Worm (Caenorhabditis elegans) whole organism, L4 larva: ENCODE data around the gene col-153.

ENCODE experiments used
- F10B5.3 ChIP-seq: sonication (generic microtip); optimal IDR thresholded peaks from 2 replicates; lab custom pipeline; 2016; ENCODE audit warnings: mild to moderate bottlenecking, missing genetic modification characterization, missing compliant biosample characterization
- F49E8.2 ChIP-seq: sonication (generic microtip); optimal IDR thresholded peaks from 2 replicates; lab custom pipeline; 2016; ENCODE audit warnings: missing compliant biosample characterization, mild to moderate bottlenecking, missing genetic modification characterization, borderline replicate concordance
- Y105C5A.15 ChIP-seq: fragments of 200-800 bp; sonication (Bioruptor generic); IDR thresholded peaks from 2 replicates; pipeline ENCODE4 v1.3.6; 2022; ENCODE audit warnings: missing genetic modification characterization, missing compliant biosample characterization
- Y48G9A.11 ChIP-seq: fragments of 200-800 bp; sonication (Bioruptor generic); IDR thresholded peaks from 2 replicates; pipeline ENCODE4 v1.3.6; 2022; ENCODE audit warnings: missing genetic modification reagents, missing genetic modification characterization, missing compliant biosample characterization
- ZK546.5 ChIP-seq, 2 experiments: sonication (generic microtip); optimal IDR thresholded peaks; 2 replicates each; lab custom pipeline; 2017; ENCODE audit warnings: missing biosample characterization in 2 of 2, missing genetic modification characterization in 2 of 2
- ceh-20 ChIP-seq: fragments of 200-800 bp; sonication (Bioruptor generic); IDR thresholded peaks from 2 replicates; pipeline ENCODE4 v1.3.6; 2022; ENCODE audit warnings: missing genetic modification reagents, missing genetic modification characterization, missing compliant biosample characterization
- ceh-32 ChIP-seq: sonication (generic microtip); optimal IDR thresholded peaks from 2 replicates; lab custom pipeline; 2016; ENCODE audit warnings: mild to moderate bottlenecking, missing genetic modification characterization, missing compliant biosample characterization; ENCODE audit not compliant: poor library complexity
- ceh-44 ChIP-seq: fragments of 200-800 bp; sonication (Bioruptor generic); IDR thresholded peaks from 2 replicates; pipeline ENCODE4 v1.3.6; 2022; ENCODE audit warnings: missing genetic modification reagents, missing genetic modification characterization, missing compliant biosample characterization
- ceh-82 ChIP-seq: sonication (generic microtip); optimal IDR thresholded peaks from 2 replicates; lab custom pipeline; 2017; ENCODE audit warnings: missing biosample characterization, missing genetic modification characterization
- ces-1 ChIP-seq: fragments of 150-350 bp; sonication (generic microtip); optimal IDR thresholded peaks from 4 replicates; lab custom pipeline; 2014; ENCODE audit warnings: missing biosample characterization, missing genetic modification reagents, missing genetic modification characterization
- ctbp-1 ChIP-seq: fragments of 200-800 bp; sonication (Bioruptor generic); IDR thresholded peaks from 2 replicates; pipeline ENCODE4 v1.3.6; 2022; ENCODE audit warnings: missing genetic modification reagents, missing genetic modification characterization, missing compliant biosample characterization
- daf-12 ChIP-seq: fragments of 150-350 bp; optimal IDR thresholded peaks from 2 replicates; lab custom pipeline; 2014; ENCODE audit warnings: missing biosample characterization, missing genetic modification reagents, missing genetic modification characterization
- daf-16 ChIP-seq, 3 experiments: sonication (generic microtip); optimal IDR thresholded peaks; 2 replicates each; lab custom pipeline; 2016 to 2017; ENCODE audit warnings: missing genetic modification characterization in 3 of 3, missing genetic modification reagents in 3 of 3, mild to moderate bottlenecking in 2 of 3, missing compliant biosample characterization in 2 of 3, missing biosample characterization in 1 of 3, moderate library complexity in 1 of 3
- dmd-8 ChIP-seq: fragments of 200-800 bp; sonication (Bioruptor generic); IDR thresholded peaks from 2 replicates; pipeline ENCODE4 v1.3.6; 2022; ENCODE audit warnings: missing genetic modification characterization, missing compliant biosample characterization
- dve-1 ChIP-seq: sonication (generic microtip); optimal IDR thresholded peaks from 2 replicates; lab custom pipeline; 2017; ENCODE audit warnings: antibody characterized with exemption, mild to moderate bottlenecking, missing genetic modification characterization, missing compliant biosample characterization; ENCODE audit not compliant: insufficient read depth
- egl-27 ChIP-seq: sonication (generic microtip); optimal IDR thresholded peaks from 3 replicates; lab custom pipeline; 2017; ENCODE audit warnings: missing biosample characterization, missing genetic modification reagents, missing genetic modification characterization
- fkh-10 ChIP-seq: fragments of 150-350 bp; optimal IDR thresholded peaks from 2 replicates; lab custom pipeline; 2014; ENCODE audit warnings: missing biosample characterization, missing genetic modification reagents, missing genetic modification characterization
- gei-8 ChIP-seq: fragments of 200-800 bp; sonication (Bioruptor generic); optimal IDR thresholded peaks from 2 replicates; lab custom pipeline; 2018; ENCODE audit warnings: mild to moderate bottlenecking, missing genetic modification characterization, missing compliant biosample characterization
- hlh-11 ChIP-seq: fragments of 200-800 bp; sonication (Bioruptor generic); optimal IDR thresholded peaks from 2 replicates; lab custom pipeline; 2018; ENCODE audit warnings: mild to moderate bottlenecking, missing genetic modification characterization, missing compliant biosample characterization
- hlh-30 ChIP-seq: sonication (generic microtip); optimal IDR thresholded peaks from 2 replicates; lab custom pipeline; 2017; ENCODE audit warnings: antibody characterized with exemption, mild to moderate bottlenecking, missing genetic modification characterization, missing compliant biosample characterization; ENCODE audit not compliant: insufficient read depth
- hmg-1.1 ChIP-seq: fragments of 200-800 bp; sonication (Bioruptor generic); IDR thresholded peaks from 2 replicates; pipeline ENCODE4 v1.3.6; 2022; ENCODE audit warnings: missing genetic modification reagents, missing genetic modification characterization, missing compliant biosample characterization
- lim-7 ChIP-seq: fragments of 200-800 bp; sonication (Bioruptor generic); IDR thresholded peaks from 2 replicates; pipeline ENCODE4 v1.3.6; 2022; ENCODE audit warnings: missing genetic modification characterization, missing compliant biosample characterization
- lin-1 ChIP-seq: fragments of 200-800 bp; sonication (Bioruptor generic); IDR thresholded peaks from 2 replicates; pipeline ENCODE4 v1.3.6; 2022; ENCODE audit warnings: missing genetic modification reagents, missing genetic modification characterization, missing compliant biosample characterization
- lin-13 ChIP-seq: fragments of 150-350 bp; optimal IDR thresholded peaks from 2 replicates; lab custom pipeline; 2014; ENCODE audit warnings: missing biosample characterization, missing genetic modification reagents, missing genetic modification characterization
- lin-15B ChIP-seq: fragments of 150-350 bp; sonication (generic microtip); optimal IDR thresholded peaks from 3 replicates; lab custom pipeline; 2014; ENCODE audit warnings: missing biosample characterization, missing genetic modification characterization
- madf-5 ChIP-seq, 2 experiments: fragments of 200-800 bp; sonication (Bioruptor generic); IDR thresholded peaks; 2 replicates each; pipeline ENCODE4 v1.3.6; 2022; ENCODE audit warnings: missing compliant biosample characterization in 2 of 2, missing genetic modification characterization in 2 of 2
- madf-9 ChIP-seq: fragments of 200-800 bp; sonication (Bioruptor generic); conservative IDR thresholded peaks from 2 replicates; pipeline ENCODE4 v1.3.6; 2022; ENCODE audit warnings: missing genetic modification reagents, missing genetic modification characterization, missing compliant biosample characterization
- mep-1 ChIP-seq: fragments of 150-350 bp; sonication (generic microtip); optimal IDR thresholded peaks from 3 replicates; lab custom pipeline; 2014; ENCODE audit warnings: missing biosample characterization, missing genetic modification characterization
- mes-2 ChIP-seq: sonication (generic microtip); optimal IDR thresholded peaks from 2 replicates; lab custom pipeline; 2016; ENCODE audit warnings: missing genotype, mild to moderate bottlenecking, missing genetic modification characterization, missing compliant biosample characterization; ENCODE audit not compliant: poor library complexity, severe bottlenecking
- nhr-10 ChIP-seq: fragments of 150-350 bp; optimal IDR thresholded peaks from 2 replicates; lab custom pipeline; 2014; ENCODE audit warnings: missing biosample characterization, missing genetic modification characterization
- nhr-11 ChIP-seq: fragments of 150-350 bp; optimal IDR thresholded peaks from 2 replicates; lab custom pipeline; 2014; ENCODE audit warnings: missing biosample characterization, missing genetic modification characterization
- nhr-25 ChIP-seq: sonication (generic microtip); optimal IDR thresholded peaks from 2 replicates; lab custom pipeline; 2017; ENCODE audit warnings: missing genetic modification characterization, mild to moderate bottlenecking, missing compliant biosample characterization, antibody characterized with exemption, moderate library complexity, borderline replicate concordance; ENCODE audit not compliant: insufficient read depth
- nhr-28 ChIP-seq: fragments of 150-350 bp; optimal IDR thresholded peaks from 2 replicates; lab custom pipeline; 2014; ENCODE audit warnings: missing biosample characterization, missing genetic modification characterization
- nhr-41 ChIP-seq: fragments of 200-800 bp; sonication (Bioruptor generic); IDR thresholded peaks from 2 replicates; pipeline ENCODE4 v1.3.6; 2022; ENCODE audit warnings: missing genetic modification reagents, missing genetic modification characterization, missing compliant biosample characterization
- nhr-42 ChIP-seq: fragments of 200-800 bp; sonication (Bioruptor generic); IDR thresholded peaks from 2 replicates; pipeline ENCODE4 v1.3.6; 2022; ENCODE audit warnings: missing genetic modification characterization, missing compliant biosample characterization
- nhr-6 ChIP-seq: fragments of 150-350 bp; optimal IDR thresholded peaks from 2 replicates; lab custom pipeline; 2014; ENCODE audit warnings: missing biosample characterization, missing genetic modification characterization
- php-3 ChIP-seq: fragments of 200-800 bp; sonication (Bioruptor generic); IDR thresholded peaks from 2 replicates; pipeline ENCODE4 v1.3.6; 2022; ENCODE audit warnings: missing genetic modification reagents, missing genetic modification characterization, missing compliant biosample characterization
- pqm-1 ChIP-seq: sonication (generic microtip); optimal IDR thresholded peaks from 2 replicates; lab custom pipeline; 2017; ENCODE audit warnings: missing biosample characterization, missing genetic modification characterization
- rbr-2 ChIP-seq: sonication (generic microtip); optimal IDR thresholded peaks from 2 replicates; lab custom pipeline; 2016; ENCODE audit warnings: missing genotype, missing genetic modification characterization, missing compliant biosample characterization
- saeg-2 ChIP-seq: fragments of 200-800 bp; sonication (Bioruptor generic); IDR thresholded peaks from 2 replicates; pipeline ENCODE4 v1.3.6; 2022; ENCODE audit warnings: missing genetic modification reagents, missing genetic modification characterization, missing compliant biosample characterization
- sdz-12 ChIP-seq: fragments of 200-800 bp; sonication (Bioruptor generic); optimal IDR thresholded peaks from 2 replicates; lab custom pipeline; 2018; ENCODE audit warnings: mild to moderate bottlenecking, missing genetic modification characterization, missing compliant biosample characterization
- snpc-1.2 ChIP-seq: fragments of 200-800 bp; sonication (Bioruptor generic); IDR thresholded peaks from 2 replicates; pipeline ENCODE4 v1.3.6; 2022; ENCODE audit warnings: missing genetic modification reagents, missing genetic modification characterization, missing compliant biosample characterization
- spr-1 ChIP-seq: sonication (generic microtip); optimal IDR thresholded peaks from 2 replicates; lab custom pipeline; 2016; ENCODE audit warnings: mild to moderate bottlenecking, missing genetic modification characterization, missing compliant biosample characterization
- unc-130 ChIP-seq: sonication (generic microtip); optimal IDR thresholded peaks from 2 replicates; lab custom pipeline; 2016; ENCODE audit warnings: missing genetic modification reagents, missing genetic modification characterization, missing compliant biosample characterization
- unc-39 ChIP-seq: sonication (generic microtip); optimal IDR thresholded peaks from 2 replicates; lab custom pipeline; 2017; ENCODE audit warnings: missing biosample characterization, missing genetic modification characterization
- unc-62 ChIP-seq, 3 experiments: fragments of 150-350 bp in 1 of 3; sonication (generic microtip); optimal IDR thresholded peaks in 2 of 3; peaks in 1 of 3; 1 replicate in 1 of 3; 2 replicates in 2 of 3; lab custom pipeline; 2014 to 2017; ENCODE audit warnings: missing biosample characterization in 3 of 3, missing genetic modification characterization in 3 of 3, missing genetic modification reagents in 3 of 3, missing genotype in 1 of 3
- vab-7 ChIP-seq: fragments of 200-800 bp; sonication (Bioruptor generic); IDR thresholded peaks from 2 replicates; pipeline ENCODE4 v1.3.6; 2022; ENCODE audit warnings: missing genetic modification reagents, missing genetic modification characterization, missing compliant biosample characterization
- zip-11 ChIP-seq: fragments of 200-800 bp; sonication (Bioruptor generic); IDR thresholded peaks from 2 replicates; pipeline ENCODE4 v1.3.6; 2022; ENCODE audit warnings: missing genetic modification characterization, missing compliant biosample characterization
- zip-2 ChIP-seq: fragments of 150-350 bp; optimal IDR thresholded peaks from 2 replicates; lab custom pipeline; 2014; ENCODE audit warnings: missing biosample characterization, missing genetic modification characterization

col-153 gene

DNA sequence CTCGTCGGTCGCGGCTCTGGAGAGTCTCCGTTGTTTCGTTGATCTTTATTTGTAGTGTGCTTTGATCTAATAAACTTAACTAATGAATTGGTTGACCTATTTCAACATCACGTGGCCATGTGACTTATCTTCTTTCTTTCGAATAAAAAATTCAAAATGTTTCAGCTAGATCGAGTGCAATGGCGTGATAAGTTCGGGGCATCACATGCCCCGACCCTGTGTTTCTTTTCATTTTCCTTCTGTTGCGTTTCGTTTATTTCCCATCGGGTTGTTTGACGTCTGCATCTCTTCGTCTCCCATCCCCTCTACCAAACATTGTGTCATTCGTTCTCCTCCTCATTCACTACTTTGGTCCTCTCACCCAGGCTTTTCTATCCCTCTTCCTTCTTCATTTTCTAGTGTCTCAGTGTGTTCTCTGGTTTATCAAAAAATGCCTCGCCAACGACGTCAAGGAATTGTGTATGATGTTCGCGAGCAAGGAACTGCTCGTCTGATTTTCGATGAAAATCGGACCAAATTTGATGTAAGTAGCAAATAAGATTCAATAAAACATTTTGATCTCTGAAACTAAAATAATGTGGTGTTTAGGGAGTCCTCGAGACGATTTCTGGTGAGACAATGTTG is 2.2 kb downstream of the col-153 start, which contains the start of gene F17C11.4 (continued):
- TF ChIP-seq sdz-12, result no peak
- TF ChIP-seq nhr-6 (tag; lab: Kevin White, UChicago), result peak; percentile 33
- TF ChIP-seq ctbp-1 (GFP tag; lab: Robert Waterston, UW), result peak; percentile 41
- TF ChIP-seq spr-1, result peak; percentile 10
- peak; percentile 44; the same call in 1 of the 2 replicates for TF ChIP-seq lin-1
- TF ChIP-seq ceh-82 (tag; lab: Kevin White, UChicago), result no peak
- peak; percentile 39; the same call in 1 of the 2 replicates for TF ChIP-seq saeg-2 (GFP tag; lab: Robert Waterston, UW)
- no peak for TF ChIP-seq Y105C5A.15 (GFP tag; lab: Robert Waterston, UW)
- no peak for TF ChIP-seq mes-2
- no peak for TF ChIP-seq madf-9 (GFP tag; lab: Robert Waterston, UW)
- TF ChIP-seq nhr-11, result peak; percentile 87
- TF ChIP-seq lin-15B (tag; lab: Kevin White, UChicago), result no peak
- TF ChIP-seq fkh-10 (GFP tag; lab: Kevin White, UChicago), result peak; percentile 69
- TF ChIP-seq F10B5.3, result no peak
- TF ChIP-seq lim-7 (GFP tag; lab: Robert Waterston, UW), result no peak
- no peak for TF ChIP-seq unc-130 (GFP tag; lab: Kevin White, UChicago)
- 0 out of 2 replicates have a peak, but pooled peaks have one; percentile 12 for TF ChIP-seq ceh-20 (GFP tag; lab: Robert Waterston, UW)
- TF ChIP-seq vab-7, result no peak
- peak; percentile 52 for TF ChIP-seq ceh-32
- TF ChIP-seq nhr-42 (GFP tag; lab: Robert Waterston, UW), result no peak
- TF ChIP-seq nhr-41 (GFP tag; lab: Robert Waterston, UW), result no peak
- TF ChIP-seq nhr-28, result peak; percentile 96
- peak; percentile 74 for TF ChIP-seq dve-1 (tag; lab: Kevin White, UChicago)
- no peak for TF ChIP-seq nhr-10 (tag; lab: Kevin White, UChicago)
- no peak for TF ChIP-seq gei-8 (GFP tag; lab: Kevin White, UChicago)
- peak in 1 of 2 experiments; percentile 99 for TF ChIP-seq unc-62 (GFP tag; optimal IDR thresholded peaks at IDR 0.05 in 1 of 2; lab: Kevin White, UChicago)
- no peak for TF ChIP-seq unc-62 (tag; optimal IDR thresholded peaks at IDR 0.05; lab: Kevin White, UChicago)
- TF ChIP-seq mep-1 (tag; lab: Kevin White, UChicago), result peak; percentile 72
- TF ChIP-seq F49E8.2, result no peak
- TF ChIP-seq daf-12, result no peak
- TF ChIP-seq ceh-44, result no peak
- TF ChIP-seq madf-5 (GFP tag; IDR thresholded peaks at IDR 0.05; lab: Robert Waterston, UW), result no peak
- TF ChIP-seq dmd-8 (GFP tag; lab: Robert Waterston, UW), result no peak
- TF ChIP-seq pqm-1 (tag; lab: Kevin White, UChicago), result no peak
- TF ChIP-seq daf-16 (GFP tag; optimal IDR thresholded peaks at IDR 0.05; lab: Kevin White, UChicago), result peak in 1 of 2 experiments; percentile 76
- TF ChIP-seq daf-16 (tag; optimal IDR thresholded peaks at IDR 0.05; lab: Kevin White, UChicago), result peak; percentile 80
- peak; percentile 89 for TF ChIP-seq nhr-25 (tag; lab: Kevin White, UChicago)
- TF ChIP-seq rbr-2 (tag; lab: Kevin White, UChicago), result peak; percentile 40
- TF ChIP-seq ces-1 (GFP tag; lab: Kevin White, UChicago), result no peak
- TF ChIP-seq unc-39 (tag; lab: Kevin White, UChicago), result no peak
- no peak for TF ChIP-seq zip-2 (tag; lab: Kevin White, UChicago)
- TF ChIP-seq hlh-30 (tag; lab: Kevin White, UChicago), result peak; percentile 96
- no peak for TF ChIP-seq Y48G9A.11
- TF ChIP-seq egl-27 (tag; lab: Kevin White, UChicago), result no peak
- no peak for TF ChIP-seq lin-13 (GFP tag; lab: Kevin White, UChicago)
- TF ChIP-seq hmg-1.1 (GFP tag; lab: Robert Waterston, UW), result no peak; the same call in none of the 2 replicates
- TF ChIP-seq zip-11 (GFP tag; lab: Robert Waterston, UW), result no peak
- no peak for TF ChIP-seq ZK546.5 (tag; optimal IDR thresholded peaks at IDR 0.05; lab: Kevin White, UChicago)
- no peak for TF ChIP-seq snpc-1.2
- TF ChIP-seq php-3 (GFP tag; lab: Robert Waterston, UW), result peak; percentile 62; the same call in 1 of the 2 replicates
- peak; percentile 93 for TF ChIP-seq hlh-11 (tag; lab: Kevin White, UChicago)
